Fruit fly (Drosophila melanogaster): Measurements from ENCODE around the gene bor.

bor gene

dm6 chr3R:16285612-16286188 lies 21.8 kb upstream of the bor start:
- TF ChIP-seq psq (optimal IDR thresholded peaks at IDR 0.05) (no peak), ttk (optimal IDR thresholded peaks at IDR 0.05) (no peak), h (optimal IDR thresholded peaks at IDR 0.05) (no peak), Sin3A (optimal IDR thresholded peaks at IDR 0.05) (no peak), insv (optimal IDR thresholded peaks at IDR 0.05) (no peak), Myc (optimal IDR thresholded peaks at IDR 0.05) (no peak)

- TF ChIP-seq h (optimal IDR thresholded peaks at IDR 0.05) (no peak), Sin3A (optimal IDR thresholded peaks at IDR 0.05) (no peak), psq (optimal IDR thresholded peaks at IDR 0.05) (no peak), Myc (optimal IDR thresholded peaks at IDR 0.05) (no peak)
These were observed 21.0 kb upstream of the bor start for dm6 chr3R:16284901-16285300.

dm6 chr3R:16284481-16284880 lies 20.6 kb upstream of the bor start:
- TF ChIP-seq Sin3A (optimal IDR thresholded peaks at IDR 0.05), result no peak
- no peak for TF ChIP-seq ttk (optimal IDR thresholded peaks at IDR 0.05)
- TF ChIP-seq insv (optimal IDR thresholded peaks at IDR 0.05), result no peak
- no peak for TF ChIP-seq Myc (optimal IDR thresholded peaks at IDR 0.05)
- TF ChIP-seq h (optimal IDR thresholded peaks at IDR 0.05), result no peak
- TF ChIP-seq psq (optimal IDR thresholded peaks at IDR 0.05), result no peak

- TF ChIP-seq Myc (optimal IDR thresholded peaks at IDR 0.05), result no peak
- TF ChIP-seq psq (optimal IDR thresholded peaks at IDR 0.05), result no peak
- no peak for TF ChIP-seq insv (optimal IDR thresholded peaks at IDR 0.05)
- no peak for TF ChIP-seq ttk (optimal IDR thresholded peaks at IDR 0.05)
- no peak for TF ChIP-seq Sin3A (optimal IDR thresholded peaks at IDR 0.05)
- no peak for TF ChIP-seq h (optimal IDR thresholded peaks at IDR 0.05)
These were observed 18.3 kb upstream of the bor start for dm6 chr3R:16282080-16282690.

- TF ChIP-seq ttk (optimal IDR thresholded peaks at IDR 0.05), result no peak
- no peak for TF ChIP-seq Sin3A (optimal IDR thresholded peaks at IDR 0.05)
- no peak for TF ChIP-seq Myc (optimal IDR thresholded peaks at IDR 0.05)
- TF ChIP-seq insv (optimal IDR thresholded peaks at IDR 0.05), result no peak
- no peak for TF ChIP-seq psq (optimal IDR thresholded peaks at IDR 0.05)
- TF ChIP-seq h (optimal IDR thresholded peaks at IDR 0.05), result no peak
These were observed 17.2 kb upstream of the bor start for dm6 chr3R:16281033-16281680.

dm6 chr3R:16280003-16280998 lies 16.4 kb upstream of the bor start:
- TF ChIP-seq Sin3A (optimal IDR thresholded peaks at IDR 0.05) (no peak), psq (optimal IDR thresholded peaks at IDR 0.05) (no peak), h (optimal IDR thresholded peaks at IDR 0.05) (no peak), ttk (optimal IDR thresholded peaks at IDR 0.05) (no peak), insv (optimal IDR thresholded peaks at IDR 0.05) (no peak), Myc (optimal IDR thresholded peaks at IDR 0.05) (no peak)

- no peak for TF ChIP-seq ttk (optimal IDR thresholded peaks at IDR 0.05)
- TF ChIP-seq h (optimal IDR thresholded peaks at IDR 0.05), result no peak
- TF ChIP-seq Sin3A (optimal IDR thresholded peaks at IDR 0.05), result no peak
- TF ChIP-seq Myc (optimal IDR thresholded peaks at IDR 0.05), result no peak
- TF ChIP-seq insv (optimal IDR thresholded peaks at IDR 0.05), result no peak
- TF ChIP-seq psq (optimal IDR thresholded peaks at IDR 0.05), result no peak
These were observed 15.5 kb upstream of the bor start for dm6 chr3R:16279382-16279932.

- TF ChIP-seq ttk (optimal IDR thresholded peaks at IDR 0.05) (no peak), h (optimal IDR thresholded peaks at IDR 0.05) (no peak), psq (optimal IDR thresholded peaks at IDR 0.05) (no peak), Sin3A (optimal IDR thresholded peaks at IDR 0.05) (no peak), Myc (optimal IDR thresholded peaks at IDR 0.05) (no peak), insv (optimal IDR thresholded peaks at IDR 0.05) (no peak)
These were observed 13.6 kb upstream of the bor start for dm6 chr3R:16277543-16277942.

- TF ChIP-seq h (optimal IDR thresholded peaks at IDR 0.05) (no peak), ttk (optimal IDR thresholded peaks at IDR 0.05) (no peak), insv (optimal IDR thresholded peaks at IDR 0.05) (no peak), Myc (optimal IDR thresholded peaks at IDR 0.05) (no peak), Sin3A (optimal IDR thresholded peaks at IDR 0.05) (no peak), psq (optimal IDR thresholded peaks at IDR 0.05) (no peak)
These were observed 13.1 kb upstream of the bor start for dm6 chr3R:16276992-16277391.

dm6 chr3R:16275890-16276619 lies 12.1 kb upstream of the bor start:
- TF ChIP-seq psq (optimal IDR thresholded peaks at IDR 0.05) (no peak), Myc (optimal IDR thresholded peaks at IDR 0.05) (no peak)

- TF ChIP-seq insv (optimal IDR thresholded peaks at IDR 0.05) (no peak), Myc (optimal IDR thresholded peaks at IDR 0.05) (no peak), psq (optimal IDR thresholded peaks at IDR 0.05) (no peak), ttk (optimal IDR thresholded peaks at IDR 0.05) (no peak), Sin3A (optimal IDR thresholded peaks at IDR 0.05) (no peak), h (optimal IDR thresholded peaks at IDR 0.05) (no peak)
These were observed 11.4 kb upstream of the bor start for dm6 chr3R:16275329-16275728.
